Worm (Caenorhabditis elegans): ENCODE measurements around the gene cpz-2.

Gene cpz-2

DNA sequence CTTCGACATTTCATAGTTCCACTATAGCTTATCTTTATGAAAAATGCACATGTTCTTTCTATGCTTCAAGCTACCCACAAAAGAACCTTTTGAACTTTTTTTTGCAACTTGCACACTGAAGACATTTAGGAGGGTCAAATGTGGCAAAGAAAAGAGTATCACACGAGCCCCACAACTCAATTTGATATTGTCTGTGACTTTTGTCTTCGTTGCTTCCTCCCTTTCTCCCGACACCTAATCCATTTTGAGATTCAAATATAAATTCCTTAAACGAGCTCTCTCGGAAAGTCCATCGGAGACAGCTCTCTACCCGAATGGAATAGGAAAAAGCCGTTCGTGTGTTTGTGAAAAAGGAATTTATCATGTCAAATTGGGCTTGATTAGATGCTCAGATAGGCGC lies 30.7 kb upstream of the cpz-2 start:
- TF ChIP-seq ama-1 (optimal IDR thresholded peaks at IDR 0.05) = no peak
- no peak for TF ChIP-seq scrt-1 (GFP tag; IDR thresholded peaks at IDR 0.05)

DNA sequence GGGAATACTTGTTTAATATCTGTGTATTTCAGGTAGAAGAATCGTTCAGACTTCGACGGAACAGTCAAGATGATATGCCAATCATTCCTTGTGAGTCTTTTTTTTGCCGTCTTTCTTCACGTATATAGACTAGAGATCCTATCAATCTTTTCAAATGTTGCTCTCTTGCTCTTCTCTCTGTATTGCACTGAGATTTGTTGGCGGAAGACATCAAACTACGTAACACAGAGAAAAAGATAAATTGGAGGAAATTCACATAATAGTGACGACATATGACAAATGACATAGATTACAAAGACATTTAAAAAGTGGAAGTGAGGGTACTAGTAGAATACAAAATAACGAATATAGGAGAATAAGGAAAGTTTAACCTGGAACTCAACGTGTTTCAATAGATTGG lies 29.2 kb upstream of the cpz-2 start:
- TF ChIP-seq ama-1 (optimal IDR thresholded peaks at IDR 0.05) (no peak), tbx-37 (GFP tag; conservative IDR thresholded peaks at IDR 0.05) (no peak), F13C5.2 (tag; optimal IDR thresholded peaks at IDR 0.05) (no peak), hmbx-1 (tag; optimal IDR thresholded peaks at IDR 0.05) (no peak), tbx-11 (GFP tag; IDR thresholded peaks at IDR 0.05) (no peak), aly-1 (tag; optimal IDR thresholded peaks at IDR 0.05) (no peak), B0310.2 (tag; optimal IDR thresholded peaks at IDR 0.05) (no peak), sea-1 (GFP tag; conservative IDR thresholded peaks at IDR 0.05) (no peak), pes-1 (GFP tag; IDR thresholded peaks at IDR 0.05) (no peak), scrt-1 (GFP tag; IDR thresholded peaks at IDR 0.05) (no peak), tra-4 (tag; optimal IDR thresholded peaks at IDR 0.05) (no peak), hnd-1 (tag; optimal IDR thresholded peaks at IDR 0.05) (no peak), ceh-13 (GFP tag; optimal IDR thresholded peaks at IDR 0.05) (no peak), hmg-4 (GFP tag; optimal IDR thresholded peaks at IDR 0.05) (no peak), flt-1 (GFP tag; IDR thresholded peaks at IDR 0.05) (no peak), ets-7 (tag; optimal IDR thresholded peaks at IDR 0.05) (no peak), ceh-36 (tag; optimal IDR thresholded peaks at IDR 0.05) (no peak)

DNA sequence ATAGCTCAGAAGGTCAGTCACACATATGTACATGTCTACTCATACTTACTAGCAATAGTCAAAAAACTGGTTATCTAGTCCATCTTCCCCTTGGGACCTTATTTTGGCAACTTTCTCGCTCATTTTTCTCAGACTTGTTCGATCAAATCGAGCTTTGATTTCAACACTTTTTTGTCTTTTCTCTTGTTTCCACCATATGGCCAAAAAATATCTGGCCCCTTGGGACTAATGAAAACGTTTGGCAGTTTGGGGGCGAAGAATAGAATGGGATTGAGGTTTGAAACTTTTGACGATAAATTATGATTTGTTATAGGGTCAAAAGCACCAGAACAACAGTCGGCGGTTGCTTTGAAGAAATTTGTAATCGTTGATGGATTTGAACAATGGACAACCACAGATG lies 28.6 kb upstream of the cpz-2 start:
- TF ChIP-seq F13C5.2 (tag; optimal IDR thresholded peaks at IDR 0.05) = no peak
- TF ChIP-seq flt-1 (GFP tag; IDR thresholded peaks at IDR 0.05) = no peak
- no peak for TF ChIP-seq sea-1 (GFP tag; conservative IDR thresholded peaks at IDR 0.05)
- no peak for TF ChIP-seq ceh-13 (GFP tag; optimal IDR thresholded peaks at IDR 0.05)
- no peak for TF ChIP-seq aly-1 (tag; optimal IDR thresholded peaks at IDR 0.05)
- no peak for TF ChIP-seq scrt-1 (GFP tag; IDR thresholded peaks at IDR 0.05)
- no peak for TF ChIP-seq tra-4 (tag; optimal IDR thresholded peaks at IDR 0.05)
- no peak for TF ChIP-seq tbx-37 (GFP tag; conservative IDR thresholded peaks at IDR 0.05)
- TF ChIP-seq pes-1 (GFP tag; IDR thresholded peaks at IDR 0.05) = no peak
- no peak for TF ChIP-seq B0310.2 (tag; optimal IDR thresholded peaks at IDR 0.05)
- no peak for TF ChIP-seq ama-1 (optimal IDR thresholded peaks at IDR 0.05)
- no peak for TF ChIP-seq ceh-36 (tag; optimal IDR thresholded peaks at IDR 0.05)
- no peak for TF ChIP-seq hnd-1 (tag; optimal IDR thresholded peaks at IDR 0.05)
- no peak for TF ChIP-seq hmg-4 (GFP tag; optimal IDR thresholded peaks at IDR 0.05)
- no peak for TF ChIP-seq tbx-11 (GFP tag; IDR thresholded peaks at IDR 0.05)
- no peak for TF ChIP-seq ets-7 (tag; optimal IDR thresholded peaks at IDR 0.05)
- no peak for TF ChIP-seq hmbx-1 (tag; optimal IDR thresholded peaks at IDR 0.05)

DNA sequence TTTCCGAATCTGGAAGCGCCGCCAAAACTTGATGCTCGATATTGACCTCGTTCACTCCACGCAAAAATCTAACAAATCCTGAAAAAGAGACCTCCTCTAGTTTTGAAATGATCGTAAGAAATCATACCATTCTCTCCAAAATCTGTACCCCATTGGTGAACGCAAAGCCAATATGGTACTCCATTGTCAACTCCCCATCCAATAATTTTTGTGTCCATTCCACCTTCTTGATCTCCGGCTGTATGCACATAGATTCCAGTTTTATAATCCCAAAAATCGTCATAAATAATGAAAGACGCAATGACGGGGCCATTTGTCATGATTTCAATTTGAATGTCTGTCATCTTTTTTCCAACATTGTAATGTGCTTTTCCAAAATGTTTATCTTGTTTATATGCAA lies 24.8 kb upstream of the cpz-2 start:
- no peak for TF ChIP-seq tbx-37 (GFP tag; conservative IDR thresholded peaks at IDR 0.05)
- TF ChIP-seq F13C5.2 (tag; optimal IDR thresholded peaks at IDR 0.05) = no peak
- no peak for TF ChIP-seq sea-1 (GFP tag; conservative IDR thresholded peaks at IDR 0.05)
- no peak for TF ChIP-seq ama-1 (optimal IDR thresholded peaks at IDR 0.05)
- no peak for TF ChIP-seq tra-4 (tag; optimal IDR thresholded peaks at IDR 0.05)
- TF ChIP-seq hnd-1 (tag; optimal IDR thresholded peaks at IDR 0.05) = no peak
- no peak for TF ChIP-seq hmg-4 (GFP tag; optimal IDR thresholded peaks at IDR 0.05)
- no peak for TF ChIP-seq hmbx-1 (tag; optimal IDR thresholded peaks at IDR 0.05)
- no peak for TF ChIP-seq aly-1 (tag; optimal IDR thresholded peaks at IDR 0.05)
- no peak for TF ChIP-seq ets-7 (tag; optimal IDR thresholded peaks at IDR 0.05)
- TF ChIP-seq ceh-13 (GFP tag; optimal IDR thresholded peaks at IDR 0.05) = no peak
- TF ChIP-seq B0310.2 (tag; optimal IDR thresholded peaks at IDR 0.05) = no peak
- TF ChIP-seq ceh-36 (tag; optimal IDR thresholded peaks at IDR 0.05) = no peak
- no peak for TF ChIP-seq scrt-1 (GFP tag; IDR thresholded peaks at IDR 0.05)
- no peak for TF ChIP-seq tbx-11 (GFP tag; IDR thresholded peaks at IDR 0.05)
- no peak for TF ChIP-seq pes-1 (GFP tag; IDR thresholded peaks at IDR 0.05)
- TF ChIP-seq flt-1 (GFP tag; IDR thresholded peaks at IDR 0.05) = no peak

DNA sequence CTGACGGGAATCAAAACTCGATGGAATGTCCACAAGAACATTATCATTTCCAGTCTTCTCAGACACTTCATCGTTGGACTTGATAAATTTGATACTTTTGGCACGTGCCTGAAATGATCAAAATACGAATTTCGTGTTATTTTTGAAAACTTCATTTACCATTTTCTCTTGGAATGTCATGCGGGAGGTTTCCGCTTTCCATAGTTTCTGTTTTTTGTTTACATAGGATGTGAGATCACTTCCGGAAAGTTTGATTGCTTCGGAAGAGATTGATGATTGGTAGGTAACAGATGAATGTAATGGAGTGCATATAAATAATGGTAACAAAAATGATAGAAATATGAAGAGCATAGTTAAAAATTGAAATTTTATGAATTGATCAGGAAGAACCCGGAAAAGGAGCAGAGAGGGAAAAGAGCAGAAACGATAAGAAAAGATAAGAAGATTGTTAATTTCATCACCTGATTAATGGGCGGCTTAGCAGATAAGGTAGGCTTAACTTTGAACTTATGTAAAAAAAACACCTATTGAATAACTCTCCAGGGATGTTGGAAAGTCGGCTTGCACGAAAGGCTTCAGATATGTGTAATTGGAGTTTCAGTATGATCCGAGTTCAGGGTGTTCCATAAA lies 23.2 kb upstream of the cpz-2 start, which contains the start of gene F32H5.1:
F32H5.1 (minus strand) TSS at position 386 of the 630 bp plus-strand sequence.
- TF ChIP-seq ceh-13 (GFP tag; optimal IDR thresholded peaks at IDR 0.05) (no peak), hmg-4 (GFP tag; optimal IDR thresholded peaks at IDR 0.05) (no peak), tra-4 (tag; optimal IDR thresholded peaks at IDR 0.05) (no peak), flt-1 (GFP tag; IDR thresholded peaks at IDR 0.05) (no peak), ama-1 (optimal IDR thresholded peaks at IDR 0.05) (no peak), pes-1 (GFP tag; IDR thresholded peaks at IDR 0.05) (no peak), B0310.2 (tag; optimal IDR thresholded peaks at IDR 0.05) (no peak), ets-7 (tag; optimal IDR thresholded peaks at IDR 0.05) (no peak), tbx-11 (GFP tag; IDR thresholded peaks at IDR 0.05) (no peak), tbx-37 (GFP tag; conservative IDR thresholded peaks at IDR 0.05) (no peak), aly-1 (tag; optimal IDR thresholded peaks at IDR 0.05) (no peak), hnd-1 (tag; optimal IDR thresholded peaks at IDR 0.05) (no peak), hmbx-1 (tag; optimal IDR thresholded peaks at IDR 0.05) (no peak), F13C5.2 (tag; optimal IDR thresholded peaks at IDR 0.05) (no peak), scrt-1 (GFP tag; IDR thresholded peaks at IDR 0.05) (no peak)

DNA sequence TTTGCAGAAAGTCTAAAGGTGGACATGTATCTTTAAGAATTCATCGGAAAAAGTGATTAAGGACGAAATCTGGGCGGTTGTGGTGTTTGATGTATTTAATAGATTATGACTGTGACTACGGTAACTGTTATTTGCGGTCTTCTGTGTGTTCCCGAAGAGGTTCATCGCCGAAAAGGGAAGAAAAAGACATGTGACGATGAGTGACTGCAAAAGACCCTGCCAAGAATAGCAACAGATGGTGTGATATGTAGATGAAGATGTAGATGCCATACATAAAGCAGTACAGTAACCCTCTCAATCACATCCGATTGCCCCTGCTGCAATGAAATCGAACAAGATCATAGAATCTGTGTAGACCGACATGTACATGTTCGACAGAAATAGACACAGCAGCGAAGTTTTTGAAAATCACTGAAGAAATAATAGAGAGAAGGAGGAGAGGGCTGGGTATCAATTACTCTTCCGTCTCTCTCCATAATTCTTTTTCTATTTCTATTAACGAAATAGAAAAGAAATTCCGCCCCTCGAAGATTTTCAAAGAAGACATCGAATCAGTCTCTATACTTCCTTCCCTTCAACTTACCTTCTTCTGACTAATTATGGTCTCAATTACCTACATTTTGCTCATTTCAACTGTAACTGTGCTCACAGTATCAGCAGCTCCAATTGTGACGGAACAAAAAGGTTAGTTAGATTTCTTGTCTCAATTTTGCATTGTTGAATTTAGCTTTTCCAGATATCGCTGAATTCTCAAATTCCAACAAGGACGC lies 22.0 kb upstream of the cpz-2 start, which contains the start of gene F32H5.3:
F32H5.3 (plus strand) TSS at position 513 of the 770 bp plus-strand sequence.
- TF ChIP-seq ama-1 (optimal IDR thresholded peaks at IDR 0.05) (no peak), flt-1 (GFP tag; IDR thresholded peaks at IDR 0.05) (no peak), pes-1 (GFP tag; IDR thresholded peaks at IDR 0.05) (no peak), F13C5.2 (tag; optimal IDR thresholded peaks at IDR 0.05) (no peak), tbx-37 (GFP tag; conservative IDR thresholded peaks at IDR 0.05) (no peak), tra-4 (tag; optimal IDR thresholded peaks at IDR 0.05) (no peak)

DNA sequence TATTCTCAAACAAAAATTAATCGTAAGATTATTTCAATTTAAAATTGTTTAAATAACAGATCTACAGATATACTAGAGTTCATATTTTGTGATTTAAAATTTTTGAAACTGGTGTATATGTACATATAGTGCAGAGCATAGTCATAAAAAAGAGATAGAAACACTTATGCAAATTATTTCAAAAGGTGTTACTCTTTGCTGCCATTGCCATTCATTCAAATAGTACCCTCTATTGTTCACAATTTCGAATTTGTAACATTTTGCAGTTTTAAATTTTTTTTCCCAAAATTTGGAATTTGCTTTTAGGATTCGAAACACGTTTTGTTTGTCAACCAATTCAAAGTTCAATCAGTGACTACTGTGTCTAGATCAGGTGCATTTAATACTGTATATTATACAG lies 20.7 kb upstream of the cpz-2 start, which contains the start of gene F32H5.4:
F32H5.4 (plus strand) TSS at position 301 of the 400 bp plus-strand sequence.
- TF ChIP-seq ama-1 (optimal IDR thresholded peaks at IDR 0.05) (no peak), hmg-4 (GFP tag; optimal IDR thresholded peaks at IDR 0.05) (no peak), ceh-13 (GFP tag; optimal IDR thresholded peaks at IDR 0.05) (no peak), pes-1 (GFP tag; IDR thresholded peaks at IDR 0.05) (no peak), tra-4 (tag; optimal IDR thresholded peaks at IDR 0.05) (no peak), scrt-1 (GFP tag; IDR thresholded peaks at IDR 0.05) (no peak), ceh-36 (tag; optimal IDR thresholded peaks at IDR 0.05) (no peak), tbx-11 (GFP tag; IDR thresholded peaks at IDR 0.05) (no peak), F13C5.2 (tag; optimal IDR thresholded peaks at IDR 0.05) (no peak), flt-1 (GFP tag; IDR thresholded peaks at IDR 0.05) (no peak), tbx-37 (GFP tag; conservative IDR thresholded peaks at IDR 0.05) (no peak), aly-1 (tag; optimal IDR thresholded peaks at IDR 0.05) (no peak), hnd-1 (tag; optimal IDR thresholded peaks at IDR 0.05) (no peak), hmbx-1 (tag; optimal IDR thresholded peaks at IDR 0.05) (no peak), ets-7 (tag; optimal IDR thresholded peaks at IDR 0.05) (no peak), B0310.2 (tag; optimal IDR thresholded peaks at IDR 0.05) (no peak), sea-1 (GFP tag; conservative IDR thresholded peaks at IDR 0.05) (no peak)
